Fruit fly (Drosophila melanogaster) Kc167 (cell line): Measurements from ENCODE around the gene Galphai.

Experiments
- Myc ChIP-seq: fragments of >200 bp; optimal IDR thresholded peaks from 2 replicates; lab custom pipeline; 2017; ENCODE audit warnings: missing external identifiers
- Sin3A ChIP-seq: fragments of >200 bp; optimal IDR thresholded peaks from 2 replicates; lab custom pipeline; 2018; ENCODE audit warnings: missing external identifiers
- h ChIP-seq: fragments of >200 bp; optimal IDR thresholded peaks from 3 replicates; lab custom pipeline; 2018; ENCODE audit warnings: missing external identifiers
- insv ChIP-seq: fragments of >200 bp; optimal IDR thresholded peaks from 3 replicates; lab custom pipeline; 2018; ENCODE audit warnings: missing external identifiers
- ttk ChIP-seq: sonication (Bioruptor generic); optimal IDR thresholded peaks from 2 replicates; lab custom pipeline; 2017; ENCODE audit warnings: missing external identifiers

DNA sequence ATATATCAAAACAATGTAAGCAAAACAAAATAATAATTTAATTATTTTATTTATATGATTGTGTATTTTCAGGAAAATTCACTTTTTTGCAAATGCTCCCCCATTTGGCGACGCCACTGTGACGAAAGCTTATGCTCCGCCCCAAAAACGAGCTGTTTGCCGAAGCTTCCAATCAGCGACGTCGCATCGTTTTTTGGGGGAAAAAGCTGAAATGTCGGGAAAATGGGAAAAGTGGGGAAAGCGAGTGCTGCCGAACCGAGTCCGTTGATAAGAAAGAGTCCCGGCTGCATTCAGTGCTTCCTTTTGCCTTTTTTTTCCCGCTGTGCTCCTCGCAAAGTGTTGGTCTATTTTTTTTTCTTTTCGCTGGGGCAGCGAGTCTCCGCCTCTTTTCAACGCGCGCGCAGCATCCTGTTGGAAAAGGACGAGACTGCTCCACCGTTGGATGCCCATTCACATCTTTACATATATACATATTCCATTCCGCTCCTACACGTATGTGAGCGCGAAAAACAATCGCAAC lies 45.0 kb downstream of the Galphai start:
- no peak for TF ChIP-seq Myc (lab: Kevin White, UChicago)
- no peak for TF ChIP-seq ttk (lab: Kevin White, UChicago)
- no peak for TF ChIP-seq insv (lab: Kevin White, UChicago)
- no peak for TF ChIP-seq Sin3A (lab: Kevin White, UChicago)
- TF ChIP-seq h (lab: Kevin White, UChicago) = no peak
